Worm (Caenorhabditis elegans): Measurements from ENCODE around the gene bkip-1.

DNA sequence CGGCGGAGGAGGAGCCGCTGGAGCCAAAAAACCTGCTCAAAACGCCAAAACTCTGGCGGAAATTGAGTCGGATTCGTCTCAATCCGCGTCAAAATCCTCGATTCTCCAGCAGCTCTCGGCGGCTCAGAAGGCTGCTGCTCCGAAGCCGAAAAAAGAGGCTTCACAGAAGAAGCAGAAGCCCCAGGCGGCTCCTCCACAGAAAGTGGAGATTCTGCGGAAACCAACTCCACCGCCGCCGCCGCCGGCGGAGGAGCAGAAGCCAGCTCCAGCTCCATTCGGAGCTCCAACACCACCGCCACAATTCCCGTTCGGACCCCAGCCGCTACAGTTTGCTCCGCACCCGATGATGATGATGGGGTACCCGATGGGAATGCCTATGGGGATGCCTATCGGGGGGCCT, 14.1 kb upstream of the bkip-1 start:
- TF ChIP-seq him-1 (tag; optimal IDR thresholded peaks at IDR 0.05) (no peak), W03F9.2 (tag; optimal IDR thresholded peaks at IDR 0.05) (no peak)
